Worm (Caenorhabditis elegans) whole organism, mixed stage, embryonic: ENCODE results near the gene cnnm-3.
A peak's percentile ranks its signal among the peaks of the same experiment; 100 is the strongest.

ENCODE experiments used
- M03D4.4 ChIP-seq: sonication (generic microtip); optimal IDR thresholded peaks from 2 replicates; lab custom pipeline; 2017; ENCODE audit warnings: mild to moderate bottlenecking, missing genetic modification characterization, missing compliant biosample characterization
- bed-3 ChIP-seq: fragments of 200-800 bp; sonication (Bioruptor generic); optimal IDR thresholded peaks from 3 replicates; lab custom pipeline; 2018; ENCODE audit warnings: mild to moderate bottlenecking, missing genetic modification characterization, moderate library complexity, missing compliant biosample characterization
- blmp-1 ChIP-seq: fragments of 150-350 bp; optimal IDR thresholded peaks from 2 replicates; lab custom pipeline; 2014; ENCODE audit warnings: missing biosample characterization, missing genetic modification characterization
- ceh-39 ChIP-seq: fragments of 150-350 bp; optimal IDR thresholded peaks from 2 replicates; lab custom pipeline; 2014; ENCODE audit warnings: missing biosample characterization, missing genetic modification characterization
- ceh-43 ChIP-seq: fragments of 200-800 bp; sonication (Bioruptor generic); optimal IDR thresholded peaks from 2 replicates; lab custom pipeline; 2018; ENCODE audit warnings: mild to moderate bottlenecking, missing genetic modification characterization, moderate library complexity, missing compliant biosample characterization
- ceh-83 ChIP-seq: fragments of 200-800 bp; sonication (Bioruptor generic); optimal IDR thresholded peaks from 2 replicates; lab custom pipeline; 2018; ENCODE audit warnings: mild to moderate bottlenecking, missing genetic modification characterization, missing compliant biosample characterization
- ces-1 ChIP-seq: fragments of 150-350 bp; optimal IDR thresholded peaks from 2 replicates; lab custom pipeline; 2014; ENCODE audit warnings: missing biosample characterization, missing genetic modification reagents, missing genetic modification characterization
- cnd-1 ChIP-seq: fragments of 200-800 bp; sonication (Bioruptor generic); optimal IDR thresholded peaks from 2 replicates; lab custom pipeline; 2018; ENCODE audit warnings: mild to moderate bottlenecking, missing genetic modification characterization, missing compliant biosample characterization
- drap-1 ChIP-seq: fragments of 200-800 bp; sonication (Bioruptor generic); optimal IDR thresholded peaks from 3 replicates; lab custom pipeline; 2018; ENCODE audit warnings: mild to moderate bottlenecking, missing genetic modification characterization, missing compliant biosample characterization
- elt-1 ChIP-seq: sonication (generic microtip); optimal IDR thresholded peaks from 2 replicates; lab custom pipeline; 2017; ENCODE audit warnings: missing genetic modification characterization, mild to moderate bottlenecking, missing compliant biosample characterization, antibody characterized with exemption, moderate library complexity, borderline replicate concordance; ENCODE audit not compliant: insufficient read depth
- elt-3 ChIP-seq: fragments of 150-350 bp; optimal IDR thresholded peaks from 2 replicates; lab custom pipeline; 2014; ENCODE audit warnings: missing biosample characterization, missing genetic modification characterization
- flh-1 ChIP-seq: fragments of 200-800 bp; sonication (Bioruptor generic); optimal IDR thresholded peaks from 2 replicates; lab custom pipeline; 2018; ENCODE audit warnings: mild to moderate bottlenecking, missing genetic modification characterization, moderate library complexity, missing compliant biosample characterization
- ham-2 ChIP-seq: fragments of 200-800 bp; sonication (Bioruptor generic); optimal IDR thresholded peaks from 2 replicates; lab custom pipeline; 2018; ENCODE audit warnings: mild to moderate bottlenecking, missing genetic modification characterization, missing compliant biosample characterization
- hlh-1 ChIP-seq: fragments of 150-350 bp; optimal IDR thresholded peaks from 2 replicates; lab custom pipeline; 2014; ENCODE audit warnings: missing biosample characterization, missing genetic modification reagents, missing genetic modification characterization
- lin-13 ChIP-seq: fragments of 150-350 bp; optimal IDR thresholded peaks from 2 replicates; lab custom pipeline; 2014; ENCODE audit warnings: missing biosample characterization, missing genetic modification characterization
- lin-32 ChIP-seq: fragments of 200-800 bp; sonication (Bioruptor generic); optimal IDR thresholded peaks from 2 replicates; lab custom pipeline; 2018; ENCODE audit warnings: mild to moderate bottlenecking, missing genetic modification characterization, missing compliant biosample characterization
- lsy-2 ChIP-seq: fragments of 150-350 bp; optimal IDR thresholded peaks from 2 replicates; lab custom pipeline; 2014; ENCODE audit warnings: missing biosample characterization, missing genetic modification characterization
- mab-5 ChIP-seq: fragments of 150-350 bp; optimal IDR thresholded peaks from 2 replicates; lab custom pipeline; 2014; ENCODE audit warnings: missing biosample characterization, missing genetic modification characterization
- mep-1 ChIP-seq: fragments of 150-350 bp; optimal IDR thresholded peaks from 2 replicates; lab custom pipeline; 2017; ENCODE audit warnings: missing biosample characterization, missing genetic modification reagents, missing genetic modification characterization, inconsistent platforms
- mls-2 ChIP-seq: sonication (generic microtip); optimal IDR thresholded peaks from 2 replicates; lab custom pipeline; 2016; ENCODE audit warnings: mild to moderate bottlenecking, missing genetic modification characterization, moderate library complexity, missing compliant biosample characterization
- nhr-12 ChIP-seq: fragments of 150-350 bp; optimal IDR thresholded peaks from 2 replicates; lab custom pipeline; 2014; ENCODE audit warnings: missing biosample characterization, missing genetic modification characterization
- nhr-2 ChIP-seq: fragments of 150-350 bp; optimal IDR thresholded peaks from 2 replicates; lab custom pipeline; 2014; ENCODE audit warnings: missing biosample characterization, missing genetic modification characterization
- nhr-237 ChIP-seq: fragments of 150-350 bp; optimal IDR thresholded peaks from 2 replicates; lab custom pipeline; 2014; ENCODE audit warnings: missing biosample characterization, missing genetic modification characterization
- nhr-28 ChIP-seq: fragments of 150-350 bp; optimal IDR thresholded peaks from 2 replicates; lab custom pipeline; 2014; ENCODE audit warnings: missing biosample characterization, missing genetic modification characterization
- nhr-76 ChIP-seq: sonication (generic microtip); optimal IDR thresholded peaks from 2 replicates; lab custom pipeline; 2017; ENCODE audit warnings: missing biosample characterization, missing genetic modification characterization
- pha-4 ChIP-seq: fragments of 150-350 bp; optimal IDR thresholded peaks from 2 replicates; lab custom pipeline; 2018; ENCODE audit warnings: missing biosample characterization, missing genetic modification reagents, missing genetic modification characterization
- sem-2 ChIP-seq: fragments of 200-800 bp; sonication (Bioruptor generic); optimal IDR thresholded peaks from 2 replicates; lab custom pipeline; 2018; ENCODE audit warnings: mild to moderate bottlenecking, missing genetic modification characterization, missing compliant biosample characterization
- snpc-4 ChIP-seq: fragments of 150-350 bp; optimal IDR thresholded peaks from 2 replicates; lab custom pipeline; 2014; ENCODE audit warnings: missing biosample characterization, missing genetic modification characterization
- sptf-1 ChIP-seq: sonication (generic microtip); optimal IDR thresholded peaks from 2 replicates; lab custom pipeline; 2017; ENCODE audit warnings: mild to moderate bottlenecking, missing genetic modification characterization, moderate library complexity, missing compliant biosample characterization
- tbx-8 ChIP-seq: fragments of 200-800 bp; sonication (Bioruptor generic); optimal IDR thresholded peaks from 2 replicates; lab custom pipeline; 2018; ENCODE audit warnings: mild to moderate bottlenecking, missing genetic modification characterization, moderate library complexity, missing compliant biosample characterization
- unc-120 ChIP-seq: sonication (generic microtip); optimal IDR thresholded peaks from 2 replicates; lab custom pipeline; 2017; ENCODE audit warnings: missing genetic modification characterization, missing compliant biosample characterization; ENCODE audit not compliant: poor library complexity, severe bottlenecking
- unc-39 ChIP-seq: fragments of 150-350 bp; optimal IDR thresholded peaks from 2 replicates; lab custom pipeline; 2014; ENCODE audit warnings: missing biosample characterization, missing genetic modification characterization
- unc-62 ChIP-seq: fragments of 150-350 bp; optimal IDR thresholded peaks from 2 replicates; lab custom pipeline; 2014; ENCODE audit warnings: missing biosample characterization, missing genetic modification reagents, missing genetic modification characterization
- zip-8 ChIP-seq: fragments of 150-350 bp; optimal IDR thresholded peaks from 2 replicates; lab custom pipeline; 2014; ENCODE audit warnings: missing biosample characterization, missing genetic modification characterization
- ztf-11 ChIP-seq: fragments of 150-350 bp; optimal IDR thresholded peaks from 2 replicates; lab custom pipeline; 2014; ENCODE audit warnings: missing biosample characterization, missing genetic modification characterization

The cnnm-3 gene

DNA sequence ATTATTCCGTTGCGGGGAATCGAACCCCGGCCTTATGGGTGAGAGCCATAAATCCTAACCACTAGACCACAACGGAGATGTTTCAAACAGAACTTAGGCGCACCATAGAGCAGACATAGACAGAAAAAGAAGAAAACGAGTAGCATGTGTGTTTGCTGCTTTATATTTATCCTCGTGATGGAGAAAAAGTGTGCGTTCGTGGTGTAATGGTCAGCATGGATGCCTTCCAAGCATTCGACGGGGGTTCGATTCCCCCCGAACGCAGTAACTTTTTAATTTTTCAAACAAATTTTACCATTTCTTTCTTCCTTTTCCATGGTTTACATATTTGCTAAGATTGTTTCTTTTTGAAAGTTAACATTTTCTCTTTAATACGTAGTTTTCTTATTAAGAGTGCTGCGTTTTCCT, 9.7 kb downstream of the cnnm-3 start:
- TF ChIP-seq mep-1 (tag; lab: Kevin White, UChicago) (peak; percentile 88), sem-2 (peak; percentile 86), elt-3 (tag; lab: Kevin White, UChicago) (peak; percentile 49), nhr-237 (tag; lab: Kevin White, UChicago) (peak; percentile 84), mls-2 (tag; lab: Kevin White, UChicago) (peak; percentile 97), hlh-1 (tag; lab: Kevin White, UChicago) (peak; percentile 57), mab-5 (tag; lab: Kevin White, UChicago) (peak; percentile 27), ztf-11 (peak; percentile 60), zip-8 (no peak), unc-120 (tag; lab: Kevin White, UChicago) (peak; percentile 97), elt-1 (tag; lab: Kevin White, UChicago) (peak; percentile 3), sptf-1 (tag; lab: Kevin White, UChicago) (peak; percentile 97), unc-62 (peak; percentile 72), ces-1 (GFP tag; lab: Kevin White, UChicago) (peak; percentile 88), tbx-8 (GFP tag; lab: Kevin White, UChicago) (peak; percentile 81), nhr-28 (tag; lab: Kevin White, UChicago) (peak; percentile 70), M03D4.4 (tag; lab: Kevin White, UChicago) (peak; percentile 93), flh-1 (GFP tag; lab: Kevin White, UChicago) (peak; percentile 88), nhr-12 (tag; lab: Kevin White, UChicago) (no peak), ceh-43 (peak; percentile 86), nhr-2 (tag; lab: Kevin White, UChicago) (peak; percentile 34), lin-32 (GFP tag; lab: Kevin White, UChicago) (peak; percentile 84), ceh-39 (tag; lab: Kevin White, UChicago) (peak; percentile 1), lin-13 (tag; lab: Kevin White, UChicago) (peak; percentile 69), snpc-4 (tag; lab: Kevin White, UChicago) (no peak), pha-4 (peak; percentile 60), lsy-2 (tag; lab: Kevin White, UChicago) (peak; percentile 43), bed-3 (peak; percentile 90), drap-1 (GFP tag; lab: Kevin White, UChicago) (peak; percentile 96), nhr-76 (no peak), cnd-1 (tag; lab: Kevin White, UChicago) (peak; percentile 87), unc-39 (peak; percentile 49), ceh-83 (peak; percentile 94), blmp-1 (no peak), ham-2 (GFP tag; lab: Kevin White, UChicago) (peak; percentile 89)
- TF ChIP-seq, all 35 proteins: peak for 30

- no peak for TF ChIP-seq nhr-12 (tag; lab: Kevin White, UChicago)
- TF ChIP-seq hlh-1 (tag; lab: Kevin White, UChicago): no peak
- TF ChIP-seq mls-2 (tag; lab: Kevin White, UChicago): no peak
- no peak for TF ChIP-seq ces-1 (GFP tag; lab: Kevin White, UChicago)
- no peak for TF ChIP-seq flh-1 (GFP tag; lab: Kevin White, UChicago)
- no peak for TF ChIP-seq snpc-4 (tag; lab: Kevin White, UChicago)
- TF ChIP-seq elt-1 (tag; lab: Kevin White, UChicago): no peak
- TF ChIP-seq tbx-8 (GFP tag; lab: Kevin White, UChicago): no peak
- TF ChIP-seq ceh-39 (tag; lab: Kevin White, UChicago): no peak
- no peak for TF ChIP-seq blmp-1
- no peak for TF ChIP-seq mep-1 (tag; lab: Kevin White, UChicago)
- TF ChIP-seq unc-62: no peak
- no peak for TF ChIP-seq sem-2
These were observed 11.4 kb downstream of the cnnm-3 start, which contains the start of gene M02F4.2 for ce11 chrX:3034203-3034602. M02F4.2 (minus strand) TSS chrX:3034303.

ce11 chrX:3033492-3033891, 12.2 kb downstream of the cnnm-3 start:
- no peak for TF ChIP-seq ceh-43
- no peak for TF ChIP-seq unc-39
- no peak for TF ChIP-seq ztf-11
- no peak for TF ChIP-seq nhr-12 (tag; lab: Kevin White, UChicago)
- TF ChIP-seq pha-4: no peak
- no peak for TF ChIP-seq unc-120 (tag; lab: Kevin White, UChicago)
- TF ChIP-seq elt-1 (tag; lab: Kevin White, UChicago): no peak
